Worm (Caenorhabditis elegans) whole organism, L4/young adult: ENCODE data around the gene eat-4.

Experiments used
- W03F9.2 ChIP-seq: fragments of 150-350 bp; optimal IDR thresholded peaks from 2 replicates; lab custom pipeline; 2014; ENCODE audit warnings: missing biosample characterization, missing genetic modification characterization
- dao-5 ChIP-seq: sonication (generic microtip); optimal IDR thresholded peaks from 2 replicates; lab custom pipeline; 2016; ENCODE audit warnings: missing genotype, missing genetic modification characterization, moderate library complexity, missing compliant biosample characterization
- him-1 ChIP-seq: sonication (generic microtip); optimal IDR thresholded peaks from 2 replicates; lab custom pipeline; 2016; ENCODE audit warnings: missing genotype, missing genetic modification reagents, missing genetic modification characterization, missing compliant biosample characterization

- peak; percentile 8 for TF ChIP-seq him-1 (tag; lab: Kevin White, UChicago)
- TF ChIP-seq W03F9.2 (tag; lab: Kevin White, UChicago) = no peak
- no peak for TF ChIP-seq dao-5 (tag; lab: Kevin White, UChicago)
Observed at ce11 chrIII:9104060-9104459, 32.6 kb upstream of the eat-4 start.
